Worm (Caenorhabditis elegans): ENCODE data around the gene C25E10.11.

- TF ChIP-seq pqm-1 (tag; optimal IDR thresholded peaks at IDR 0.05), result no peak
- no peak for TF ChIP-seq ztf-4 (tag; optimal IDR thresholded peaks at IDR 0.05)
- no peak for TF ChIP-seq jun-1 (tag; optimal IDR thresholded peaks at IDR 0.05)
- no peak for TF ChIP-seq nhr-237 (tag; optimal IDR thresholded peaks at IDR 0.05)
- no peak for TF ChIP-seq aly-2 (tag; optimal IDR thresholded peaks at IDR 0.05)
- TF ChIP-seq snpc-4 (tag; optimal IDR thresholded peaks at IDR 0.05), result no peak
- TF ChIP-seq nfya-1 (tag; optimal IDR thresholded peaks at IDR 0.05; ENCODE audit: insufficient read depth), result no peak
- TF ChIP-seq mdl-1 (tag; optimal IDR thresholded peaks at IDR 0.05), result no peak
These were observed 3.8 kb downstream of the C25E10.11 start, which contains the start of gene swm-1 for ce11 chrV:9054771-9055170.
